Fruit fly (Drosophila melanogaster): ENCODE data around the gene milt.

The milt gene

DNA sequence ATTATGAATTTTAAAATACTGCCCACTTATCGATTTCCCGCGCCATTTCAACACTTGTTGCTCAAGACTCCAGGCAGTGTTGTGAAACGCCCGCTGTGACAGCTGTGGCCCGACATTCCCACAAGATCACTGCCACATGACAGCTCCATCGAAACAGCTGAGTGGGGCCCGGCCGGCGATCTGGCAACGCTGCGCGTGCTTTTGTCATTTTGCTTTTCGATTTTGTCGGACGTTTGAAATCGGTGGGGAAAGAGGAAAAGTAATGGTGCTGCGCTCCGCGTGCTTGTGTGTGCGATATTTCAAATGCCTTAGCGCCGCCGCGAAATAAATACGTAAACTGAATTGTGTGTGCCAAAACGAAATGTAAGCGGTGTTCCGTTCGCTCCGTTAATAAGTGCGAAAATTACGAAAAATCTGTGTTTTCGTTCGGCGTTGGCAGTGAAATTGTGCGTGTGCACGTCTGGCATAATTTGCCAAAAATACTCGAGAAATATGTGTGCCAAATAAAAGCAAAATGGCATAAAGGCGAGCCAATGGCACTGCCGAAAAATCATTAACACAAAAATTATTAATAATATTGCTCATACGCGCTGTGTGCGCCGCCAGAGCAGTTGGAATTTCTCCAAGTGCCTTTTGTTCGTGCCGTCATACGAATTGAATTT is 4.7 kb downstream of the milt start (continued):
- TF ChIP-seq CG10543 (GFP tag; optimal IDR thresholded peaks at IDR 0.05) (peak; percentile 78), ewg (GFP tag; optimal IDR thresholded peaks at IDR 0.05) (peak; percentile 47), dmrt99B (tag; optimal IDR thresholded peaks at IDR 0.05) (peak; percentile 41), HLH4C (GFP tag; IDR thresholded peaks at IDR 0.05; ENCODE audit: partially characterized antibody) (peak; percentile 59), CG5953 (GFP tag; IDR thresholded peaks at IDR 0.05) (peak; percentile 41), Fer2 (tag; optimal IDR thresholded peaks at IDR 0.05) (no peak), Oli (tag; optimal IDR thresholded peaks at IDR 0.05) (peak; percentile 17), CG6272 (GFP tag; IDR thresholded peaks at IDR 0.05) (peak; percentile 15; the same call in 1 of the 2 replicates), Ets97D (GFP tag; optimal IDR thresholded peaks at IDR 0.05) (peak; percentile 96), da (GFP tag; optimal IDR thresholded peaks at IDR 0.05) (no peak), CG16779 (GFP tag; IDR thresholded peaks at IDR 0.05) (peak; percentile 58), Nf-YB (GFP tag; optimal IDR thresholded peaks at IDR 0.05) (peak; percentile 27), CG7928 (GFP tag; optimal IDR thresholded peaks at IDR 0.05) (peak; percentile 39), crp (GFP tag; optimal IDR thresholded peaks at IDR 0.05) (peak; percentile 99 to 100), ab (GFP tag; optimal IDR thresholded peaks at IDR 0.05) (no peak), CG9437 (GFP tag; optimal IDR thresholded peaks at IDR 0.05) (peak; percentile 84), nau (GFP tag; optimal IDR thresholded peaks at IDR 0.05) (peak; percentile 26), Ada2b (GFP tag; IDR thresholded peaks at IDR 0.05) (peak; percentile 52), D (optimal IDR thresholded peaks at IDR 0.05) (no peak), D (GFP tag; optimal IDR thresholded peaks at IDR 0.05) (no peak), Sry-δ (GFP tag; optimal IDR thresholded peaks at IDR 0.05) (peak; percentile 72), org-1 (GFP tag; optimal IDR thresholded peaks at IDR 0.05) (peak; percentile 47), disco-r (GFP tag; optimal IDR thresholded peaks at IDR 0.05) (peak; percentile 65), Stat92E (GFP tag; optimal IDR thresholded peaks at IDR 0.05) (peak in 1 of 3 experiments; percentile 33), Aef1 (GFP tag; IDR thresholded peaks at IDR 0.05) (peak; percentile 40), fu2 (GFP tag; optimal IDR thresholded peaks at IDR 0.05) (peak; percentile 28), nerfin-2 (GFP tag; IDR thresholded peaks at IDR 0.05; ENCODE audit: partially characterized antibody) (peak; percentile 46; the same call in 1 of the 2 replicates), zen2 (GFP tag; IDR thresholded peaks at IDR 0.05; ENCODE audit: partially characterized antibody) (peak; percentile 49), maf-S (GFP tag; optimal IDR thresholded peaks at IDR 0.05) (no peak), danr (GFP tag; IDR thresholded peaks at IDR 0.05) (0 out of 2 replicates have a peak, but pooled peaks have one; percentile 11), dpn (GFP tag; optimal IDR thresholded peaks at IDR 0.05) (peak; percentile 42 to 57), salm (tag; optimal IDR thresholded peaks at IDR 0.05) (no peak), tna (GFP tag; IDR thresholded peaks at IDR 0.05; ENCODE audit: partially characterized antibody) (no peak), Dip3 (GFP tag; optimal IDR thresholded peaks at IDR 0.05) (no peak), CG9609 (GFP tag; optimal IDR thresholded peaks at IDR 0.05) (peak; percentile 17), bigmax (GFP tag; optimal IDR thresholded peaks at IDR 0.05) (peak; percentile 42), zfh2 (GFP tag; optimal IDR thresholded peaks at IDR 0.05) (peak; percentile 65), wdn (GFP tag; IDR thresholded peaks at IDR 0.05) (peak; percentile 52; the same call in 1 of the 2 replicates), CG30403 (GFP tag; optimal IDR thresholded peaks at IDR 0.05) (peak; percentile 44), CG11456 (GFP tag; IDR thresholded peaks at IDR 0.05) (peak; percentile 75), Atf3 (GFP tag; optimal IDR thresholded peaks at IDR 0.05) (peak; percentile 9), CG31388 (GFP tag; optimal IDR thresholded peaks at IDR 0.05) (no peak), CG11696 (GFP tag; IDR thresholded peaks at IDR 0.05) (no peak), jumu (GFP tag; optimal IDR thresholded peaks at IDR 0.05) (no peak), exex (tag; optimal IDR thresholded peaks at IDR 0.05) (peak; percentile 12), lola (GFP tag; optimal IDR thresholded peaks at IDR 0.05) (no peak), CG31224 (GFP tag; IDR thresholded peaks at IDR 0.05) (0 out of 2 replicates have a peak, but pooled peaks have one; percentile 15), CG12236 (GFP tag; optimal IDR thresholded peaks at IDR 0.05) (no peak), Antp (GFP tag; optimal IDR thresholded peaks at IDR 0.05) (peak; percentile 51)
